In the genomic region with DNA sequence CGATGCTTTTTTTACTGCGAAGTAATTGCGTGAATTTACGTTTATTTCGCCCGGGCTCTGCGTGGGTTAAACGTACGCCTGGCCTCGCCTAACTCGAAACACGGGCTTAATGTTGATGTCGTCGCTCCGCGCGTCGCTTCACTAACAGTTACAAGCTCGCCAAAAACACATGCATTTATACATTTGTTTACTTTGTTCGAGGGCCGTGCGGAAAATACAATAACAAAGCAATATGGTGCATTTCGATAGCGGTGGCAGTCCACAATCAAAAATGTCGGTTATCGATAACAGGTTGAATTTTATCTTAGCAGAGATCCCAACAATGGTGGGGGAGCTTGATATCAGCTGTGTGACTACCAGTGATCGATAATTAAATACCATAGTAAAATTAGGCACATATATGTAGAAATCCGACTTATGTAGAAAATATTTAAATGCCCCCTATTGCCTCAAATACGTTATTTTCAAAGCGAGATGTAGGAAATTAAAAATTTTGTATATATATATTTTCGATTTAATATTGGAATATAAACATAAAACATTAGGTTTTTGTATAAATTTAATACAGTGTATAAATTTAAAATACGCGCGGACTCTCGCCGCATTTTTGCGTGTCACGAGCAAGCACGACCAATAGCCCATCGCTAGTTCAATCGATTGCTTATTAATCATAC, we compare ENCODE assay signal across 1 fruit fly cellular context.
A peak's percentile ranks its signal among the peaks of the same experiment; 100 is the strongest.
TF ChIP-seq lines count a peak whose summit lies in the region.

A gene (minus strand): TSS at position 220 of the 674 bp plus-strand sequence.

TF ChIP-seq in whole organism, embryonic, 481 proteins besides CTCF, POLR2A, EP300 and RAD21 (continued from another document and continues in another):
- TF ChIP-seq odd (GFP tag; optimal IDR thresholded peaks at IDR 0.05; lab: Kevin White, UChicago) = no peak
- TF ChIP-seq Hr78 (GFP tag; optimal IDR thresholded peaks at IDR 0.05; lab: Kevin White, UChicago) = no peak
- no peak for TF ChIP-seq wek (GFP tag; optimal IDR thresholded peaks at IDR 0.05; lab: Kevin White, UChicago)
- 0 out of 2 replicates have a peak, but pooled peaks have one; percentile 11 for TF ChIP-seq Atf6 (GFP tag; IDR thresholded peaks at IDR 0.05; lab: Robert Waterston, UW)
- TF ChIP-seq CG10147 (GFP tag; optimal IDR thresholded peaks at IDR 0.05; lab: Kevin White, UChicago) = no peak
- no peak for TF ChIP-seq CG12299 (tag; optimal IDR thresholded peaks at IDR 0.05; lab: Kevin White, UChicago)
- no peak for TF ChIP-seq pros (GFP tag; optimal IDR thresholded peaks at IDR 0.05; lab: Kevin White, UChicago)
- peak; percentile 75 for TF ChIP-seq Gug (GFP tag; IDR thresholded peaks at IDR 0.05; lab: Robert Waterston, UW)
- TF ChIP-seq Nf-YB (GFP tag; optimal IDR thresholded peaks at IDR 0.05; lab: Kevin White, UChicago) = peak; percentile 23
- peak; percentile 15 for TF ChIP-seq luna (GFP tag; optimal IDR thresholded peaks at IDR 0.05; lab: Kevin White, UChicago)
- no peak for TF ChIP-seq tgo (GFP tag; IDR thresholded peaks at IDR 0.05; lab: Robert Waterston, UW)
- TF ChIP-seq crp (GFP tag; optimal IDR thresholded peaks at IDR 0.05; lab: Kevin White, UChicago) = peak; percentile 98 to 99
- TF ChIP-seq CG2129 (GFP tag; IDR thresholded peaks at IDR 0.05; lab: Robert Waterston, UW; ENCODE audit: partially characterized antibody) = peak; percentile 79; the same call in 1 of the 2 replicates
- no peak for TF ChIP-seq CG17612 (GFP tag; IDR thresholded peaks at IDR 0.05; lab: Robert Waterston, UW)
- TF ChIP-seq CG18764 (GFP tag; optimal IDR thresholded peaks at IDR 0.05; lab: Kevin White, UChicago) = peak; percentile 6
- no peak for TF ChIP-seq p53 (GFP tag; optimal IDR thresholded peaks at IDR 0.05; lab: Kevin White, UChicago)
- TF ChIP-seq cato (GFP tag; optimal IDR thresholded peaks at IDR 0.05; lab: Kevin White, UChicago; ENCODE audit: borderline replicate concordance) = no peak
- 0 out of 2 replicates have a peak, but pooled peaks have one; percentile 34 for TF ChIP-seq Ptx1 (GFP tag; IDR thresholded peaks at IDR 0.05; lab: Robert Waterston, UW)
- no peak; the same call in 2 of the 3 replicates for TF ChIP-seq CG11456 (GFP tag; IDR thresholded peaks at IDR 0.05; lab: Robert Waterston, UW)
- TF ChIP-seq rib (GFP tag; IDR thresholded peaks at IDR 0.05; lab: Robert Waterston, UW) = no peak
- TF ChIP-seq CG7271 (tag; optimal IDR thresholded peaks at IDR 0.05; lab: Kevin White, UChicago) = no peak
- peak; percentile 58 for TF ChIP-seq CG2712 (tag; optimal IDR thresholded peaks at IDR 0.05; lab: Kevin White, UChicago)
- TF ChIP-seq otp (GFP tag; IDR thresholded peaks at IDR 0.05; lab: Robert Waterston, UW) = 0 out of 3 replicates have a peak, but pooled peaks have one; percentile 32
- TF ChIP-seq CG1602 (GFP tag; optimal IDR thresholded peaks at IDR 0.05; lab: Kevin White, UChicago) = peak; percentile 23
- TF ChIP-seq aop (GFP tag; IDR thresholded peaks at IDR 0.05; lab: Robert Waterston, UW) = no peak
- TF ChIP-seq CG11093 (GFP tag; IDR thresholded peaks at IDR 0.05; lab: Robert Waterston, UW) = no peak
- peak; percentile 70 for TF ChIP-seq CG18599 (GFP tag; optimal IDR thresholded peaks at IDR 0.05; lab: Kevin White, UChicago)
- TF ChIP-seq nmo (GFP tag; optimal IDR thresholded peaks at IDR 0.05; lab: Kevin White, UChicago) = peak; percentile 63
- TF ChIP-seq CG32772 (GFP tag; IDR thresholded peaks at IDR 0.05; lab: Robert Waterston, UW) = no peak
- TF ChIP-seq Ada2b (GFP tag; IDR thresholded peaks at IDR 0.05; lab: Robert Waterston, UW) = peak; percentile 41; the same call in 1 of the 2 replicates
- peak; percentile 36 for TF ChIP-seq CG4424 (GFP tag; optimal IDR thresholded peaks at IDR 0.05; lab: Kevin White, UChicago)
- no peak for TF ChIP-seq CG5953 (GFP tag; IDR thresholded peaks at IDR 0.05; lab: Robert Waterston, UW)
- no peak for TF ChIP-seq CG8765 (GFP tag; IDR thresholded peaks at IDR 0.05; lab: Robert Waterston, UW)
- peak; percentile 59 for TF ChIP-seq CG30403 (GFP tag; optimal IDR thresholded peaks at IDR 0.05; lab: Kevin White, UChicago)
- peak; percentile 23 for TF ChIP-seq CG13424 (tag; optimal IDR thresholded peaks at IDR 0.05; lab: Kevin White, UChicago)
- peak; percentile 70 for TF ChIP-seq CG17186 (GFP tag; optimal IDR thresholded peaks at IDR 0.05; lab: Kevin White, UChicago)
- TF ChIP-seq CG33557 (GFP tag; optimal IDR thresholded peaks at IDR 0.05; lab: Kevin White, UChicago) = no peak
- TF ChIP-seq slou (GFP tag; optimal IDR thresholded peaks at IDR 0.05; lab: Kevin White, UChicago) = peak; percentile 17
- TF ChIP-seq prd (optimal IDR thresholded peaks at IDR 0.05; lab: Kevin White, UChicago) = no peak
- TF ChIP-seq prd (GFP tag; IDR thresholded peaks at IDR 0.05; lab: Robert Waterston, UW) = peak; percentile 69
- TF ChIP-seq knrl (GFP tag; IDR thresholded peaks at IDR 0.05; lab: Robert Waterston, UW; ENCODE audit: partially characterized antibody) = peak; percentile 94
- no peak for TF ChIP-seq CG14014 (GFP tag; IDR thresholded peaks at IDR 0.05; lab: Robert Waterston, UW)
- no peak for TF ChIP-seq gcm (GFP tag; optimal IDR thresholded peaks at IDR 0.05; lab: Kevin White, UChicago)
- no peak for TF ChIP-seq jing (GFP tag; optimal IDR thresholded peaks at IDR 0.05; lab: Kevin White, UChicago)
- peak; percentile 35 for TF ChIP-seq Vsx1 (GFP tag; optimal IDR thresholded peaks at IDR 0.05; lab: Kevin White, UChicago)
- TF ChIP-seq Jarid2 (GFP tag; optimal IDR thresholded peaks at IDR 0.05; lab: Kevin White, UChicago) = no peak
- TF ChIP-seq CG34422 (GFP tag; IDR thresholded peaks at IDR 0.05; lab: Robert Waterston, UW) = peak; percentile 46; the same call in 1 of the 3 replicates
- no peak for TF ChIP-seq CG4820 (GFP tag; optimal IDR thresholded peaks at IDR 0.05; lab: Kevin White, UChicago)
- peak; percentile 87 for TF ChIP-seq bbx (GFP tag; IDR thresholded peaks at IDR 0.05; lab: Robert Waterston, UW; ENCODE audit: partially characterized antibody)
- TF ChIP-seq CG8281 (tag; optimal IDR thresholded peaks at IDR 0.05; lab: Kevin White, UChicago) = no peak
- TF ChIP-seq slp2 (GFP tag; optimal IDR thresholded peaks at IDR 0.05; lab: Kevin White, UChicago) = no peak
- TF ChIP-seq CG11695 (GFP tag; IDR thresholded peaks at IDR 0.05; lab: Robert Waterston, UW) = no peak
- TF ChIP-seq CG7839 (tag; optimal IDR thresholded peaks at IDR 0.05; lab: Kevin White, UChicago) = peak; percentile 11
- TF ChIP-seq Max (GFP tag; optimal IDR thresholded peaks at IDR 0.05; lab: Kevin White, UChicago) = peak; percentile 55
- no peak for TF ChIP-seq kni (GFP tag; optimal IDR thresholded peaks at IDR 0.05; lab: Kevin White, UChicago)
- no peak for TF ChIP-seq Optix (GFP tag; IDR thresholded peaks at IDR 0.05; lab: Robert Waterston, UW)
- TF ChIP-seq Fer3 (tag; optimal IDR thresholded peaks at IDR 0.05; lab: Kevin White, UChicago) = peak; percentile 8
- no peak for TF ChIP-seq yki (optimal IDR thresholded peaks at IDR 0.05; lab: Kevin White, UChicago)
- no peak for TF ChIP-seq Atf-2 (GFP tag; optimal IDR thresholded peaks at IDR 0.05; lab: Kevin White, UChicago)
- peak; percentile 2 for TF ChIP-seq CG4328 (GFP tag; optimal IDR thresholded peaks at IDR 0.05; lab: Kevin White, UChicago)
- TF ChIP-seq CG14965 (GFP tag; optimal IDR thresholded peaks at IDR 0.05; lab: Kevin White, UChicago; ENCODE audit: borderline replicate concordance) = no peak
- TF ChIP-seq CG15514 (GFP tag; optimal IDR thresholded peaks at IDR 0.05; lab: Kevin White, UChicago) = no peak
- peak; percentile 91 for TF ChIP-seq hbn (GFP tag; IDR thresholded peaks at IDR 0.05; lab: Robert Waterston, UW; ENCODE audit: partially characterized antibody)
- no peak for TF ChIP-seq Nf-YA (GFP tag; IDR thresholded peaks at IDR 0.05; lab: Robert Waterston, UW)
- no peak for TF ChIP-seq Pdp1 (GFP tag; optimal IDR thresholded peaks at IDR 0.05; lab: Kevin White, UChicago)
- TF ChIP-seq cas (GFP tag; IDR thresholded peaks at IDR 0.05; lab: Robert Waterston, UW) = no peak
- peak; percentile 93 for TF ChIP-seq Sry-δ (GFP tag; optimal IDR thresholded peaks at IDR 0.05; lab: Kevin White, UChicago)
- TF ChIP-seq zfh2 (GFP tag; optimal IDR thresholded peaks at IDR 0.05; lab: Kevin White, UChicago) = peak; percentile 41
- peak; percentile 93 for TF ChIP-seq phol (tag; optimal IDR thresholded peaks at IDR 0.05; lab: Kevin White, UChicago)
- no peak for TF ChIP-seq CG8388 (GFP tag; optimal IDR thresholded peaks at IDR 0.05; lab: Kevin White, UChicago)
- no peak for TF ChIP-seq CG6175 (GFP tag; IDR thresholded peaks at IDR 0.05; lab: Robert Waterston, UW)
- TF ChIP-seq Scr (GFP tag; IDR thresholded peaks at IDR 0.05; lab: Robert Waterston, UW; ENCODE audit: partially characterized antibody) = peak; percentile 94
- TF ChIP-seq usp (GFP tag; optimal IDR thresholded peaks at IDR 0.05; lab: Kevin White, UChicago) = no peak
- no peak for TF ChIP-seq CG16779 (GFP tag; IDR thresholded peaks at IDR 0.05; lab: Robert Waterston, UW)
- TF ChIP-seq trem (tag; optimal IDR thresholded peaks at IDR 0.05; lab: Kevin White, UChicago) = peak; percentile 90
- no peak for TF ChIP-seq Hr51 (GFP tag; optimal IDR thresholded peaks at IDR 0.05; lab: Kevin White, UChicago)
- no peak for TF ChIP-seq HmgD (GFP tag; optimal IDR thresholded peaks at IDR 0.05; lab: Kevin White, UChicago)
- peak; percentile 41 for TF ChIP-seq CG17829 (tag; optimal IDR thresholded peaks at IDR 0.05; lab: Kevin White, UChicago)
- TF ChIP-seq pum (GFP tag; optimal IDR thresholded peaks at IDR 0.05; lab: Kevin White, UChicago) = no peak
- TF ChIP-seq ro (GFP tag; IDR thresholded peaks at IDR 0.05; lab: Robert Waterston, UW) = no peak
- TF ChIP-seq CG16815 (GFP tag; optimal IDR thresholded peaks at IDR 0.05; lab: Kevin White, UChicago) = peak; percentile 10
- TF ChIP-seq ind (GFP tag; optimal IDR thresholded peaks at IDR 0.05; lab: Kevin White, UChicago) = peak; percentile 46
- peak in 1 of 2 experiments; percentile 28 for TF ChIP-seq insv (GFP tag; optimal IDR thresholded peaks at IDR 0.05; lab: Kevin White, UChicago)
- TF ChIP-seq unpg (GFP tag; optimal IDR thresholded peaks at IDR 0.05; lab: Kevin White, UChicago) = peak; percentile 31
- TF ChIP-seq CG6689 (GFP tag; IDR thresholded peaks at IDR 0.05; lab: Robert Waterston, UW) = no peak
- no peak for TF ChIP-seq CG6765 (GFP tag; optimal IDR thresholded peaks at IDR 0.05; lab: Kevin White, UChicago)
- no peak for TF ChIP-seq pnt (GFP tag; optimal IDR thresholded peaks at IDR 0.05; lab: Kevin White, UChicago)
- peak; percentile 33; the same call in 2 of the 3 replicates for TF ChIP-seq ci (GFP tag; IDR thresholded peaks at IDR 0.05; lab: Robert Waterston, UW)
- no peak for TF ChIP-seq ac (GFP tag; optimal IDR thresholded peaks at IDR 0.05; lab: Kevin White, UChicago)
- no peak for TF ChIP-seq Neu2 (GFP tag; optimal IDR thresholded peaks at IDR 0.05; lab: Kevin White, UChicago; ENCODE audit: borderline replicate concordance)
- no peak for TF ChIP-seq B-H2 (GFP tag; optimal IDR thresholded peaks at IDR 0.05; lab: Kevin White, UChicago)
- TF ChIP-seq CG34224 (GFP tag; IDR thresholded peaks at IDR 0.05; lab: Robert Waterston, UW; ENCODE audit: partially characterized antibody) = peak; percentile 85
- no peak for TF ChIP-seq toy (GFP tag; IDR thresholded peaks at IDR 0.05; lab: Robert Waterston, UW)
- no peak for TF ChIP-seq dimm (GFP tag; IDR thresholded peaks at IDR 0.05; lab: Robert Waterston, UW)
- TF ChIP-seq CG18011 (GFP tag; optimal IDR thresholded peaks at IDR 0.05; lab: Kevin White, UChicago) = no peak
- no peak for TF ChIP-seq CG3407 (GFP tag; optimal IDR thresholded peaks at IDR 0.05; lab: Kevin White, UChicago)
- 0 out of 2 replicates have a peak, but pooled peaks have one; percentile 10 for TF ChIP-seq klu (GFP tag; IDR thresholded peaks at IDR 0.05; lab: Robert Waterston, UW)
- TF ChIP-seq abd-A (tag; optimal IDR thresholded peaks at IDR 0.05; lab: Kevin White, UChicago) = no peak
- no peak for TF ChIP-seq Oli (tag; optimal IDR thresholded peaks at IDR 0.05; lab: Kevin White, UChicago)
- TF ChIP-seq Mrtf (GFP tag; IDR thresholded peaks at IDR 0.05; lab: Robert Waterston, UW) = no peak
- TF ChIP-seq CrebB (tag; optimal IDR thresholded peaks at IDR 0.05; lab: Kevin White, UChicago) = no peak
- peak; percentile 38 for TF ChIP-seq CG3838 (GFP tag; optimal IDR thresholded peaks at IDR 0.05; lab: Kevin White, UChicago)
- peak; percentile 41; the same call in 1 of the 2 replicates for TF ChIP-seq lmd (GFP tag; IDR thresholded peaks at IDR 0.05; lab: Robert Waterston, UW)
- TF ChIP-seq CG18619 (GFP tag; optimal IDR thresholded peaks at IDR 0.05; lab: Kevin White, UChicago) = peak; percentile 16
- peak; percentile 1 for TF ChIP-seq CG13296 (GFP tag; optimal IDR thresholded peaks at IDR 0.05; lab: Kevin White, UChicago)
- TF ChIP-seq ham (GFP tag; IDR thresholded peaks at IDR 0.05; lab: Robert Waterston, UW) = no peak
- no peak for TF ChIP-seq btn (GFP tag; optimal IDR thresholded peaks at IDR 0.05; lab: Kevin White, UChicago)
- TF ChIP-seq en (GFP tag; optimal IDR thresholded peaks at IDR 0.05; lab: Kevin White, UChicago) = no peak
- TF ChIP-seq fu2 (GFP tag; optimal IDR thresholded peaks at IDR 0.05; lab: Kevin White, UChicago) = no peak
- TF ChIP-seq pan (optimal IDR thresholded peaks at IDR 0.05; lab: Kevin White, UChicago) = no peak
- TF ChIP-seq pan (GFP tag; optimal IDR thresholded peaks at IDR 0.05 in 1 of 2, IDR thresholded peaks at IDR 0.05 in 1 of 2) = no peak
- TF ChIP-seq CG9932 (GFP tag; IDR thresholded peaks at IDR 0.05; lab: Robert Waterston, UW) = peak; percentile 83
- TF ChIP-seq dmrt11E (tag; optimal IDR thresholded peaks at IDR 0.05; lab: Kevin White, UChicago) = peak; percentile 12
- peak; percentile 81 for TF ChIP-seq CG14710 (tag; optimal IDR thresholded peaks at IDR 0.05; lab: Kevin White, UChicago)
- TF ChIP-seq sqz (GFP tag; optimal IDR thresholded peaks at IDR 0.05; lab: Kevin White, UChicago) = no peak
- peak; percentile 93 for TF ChIP-seq pzg (GFP tag; optimal IDR thresholded peaks at IDR 0.05; lab: Kevin White, UChicago)
- TF ChIP-seq Lhr (GFP tag; optimal IDR thresholded peaks at IDR 0.05; lab: Kevin White, UChicago) = peak; percentile 85
- peak; percentile 99 for TF ChIP-seq kay (GFP tag; optimal IDR thresholded peaks at IDR 0.05; lab: Kevin White, UChicago)
- no peak for TF ChIP-seq CG14441 (GFP tag; IDR thresholded peaks at IDR 0.05; lab: Robert Waterston, UW)
- TF ChIP-seq Fer1 (GFP tag; optimal IDR thresholded peaks at IDR 0.05; lab: Kevin White, UChicago) = peak; percentile 11
- TF ChIP-seq Spps (tag; optimal IDR thresholded peaks at IDR 0.05; lab: Kevin White, UChicago) = no peak
- TF ChIP-seq maf-S (GFP tag; optimal IDR thresholded peaks at IDR 0.05; lab: Kevin White, UChicago) = no peak
- TF ChIP-seq CG11723 (GFP tag; optimal IDR thresholded peaks at IDR 0.05; lab: Kevin White, UChicago) = no peak
- TF ChIP-seq Dip3 (GFP tag; optimal IDR thresholded peaks at IDR 0.05; lab: Kevin White, UChicago) = peak; percentile 35
